Worm (Caenorhabditis elegans) whole organism, L4 larva: ENCODE measurements around the gene npr-4.

Experiments
- D1046.2 ChIP-seq: fragments of 200-800 bp; sonication (Bioruptor generic); IDR thresholded peaks from 2 replicates; pipeline ENCODE4 v1.3.6; 2022; ENCODE audit warnings: missing genetic modification characterization, missing compliant biosample characterization
- F10B5.3 ChIP-seq: sonication (generic microtip); optimal IDR thresholded peaks from 2 replicates; lab custom pipeline; 2016; ENCODE audit warnings: mild to moderate bottlenecking, missing genetic modification characterization, missing compliant biosample characterization
- F44E2.7 ChIP-seq: fragments of 200-800 bp; sonication (Bioruptor generic); IDR thresholded peaks from 2 replicates; pipeline ENCODE4 v2.1.2; 2022; ENCODE audit warnings: missing genetic modification characterization, missing compliant biosample characterization
- Y5F2A.4 ChIP-seq: fragments of 200-800 bp; sonication (Bioruptor generic); optimal IDR thresholded peaks from 2 replicates; lab custom pipeline; 2018; ENCODE audit warnings: mild to moderate bottlenecking, missing genetic modification characterization, missing compliant biosample characterization
- ZK337.2 ChIP-seq: fragments of 200-800 bp; sonication (Bioruptor generic); IDR thresholded peaks from 2 replicates; pipeline ENCODE4 v1.3.6; 2022; ENCODE audit warnings: missing genetic modification reagents, missing genetic modification characterization, missing compliant biosample characterization
- aha-1 ChIP-seq: fragments of 150-350 bp; peaks from one replicate; lab custom pipeline; 2014; ENCODE audit warnings: missing biosample characterization, missing genetic modification characterization
- aly-2 ChIP-seq: sonication (generic microtip); optimal IDR thresholded peaks from 2 replicates; lab custom pipeline; 2018; ENCODE audit warnings: missing biosample characterization, missing genetic modification characterization
- ama-1 ChIP-seq: fragments of 150-350 bp; optimal IDR thresholded peaks from 2 replicates; lab custom pipeline; 2014; ENCODE audit warnings: inconsistent platforms, mixed read lengths
- ceh-20 ChIP-seq: fragments of 200-800 bp; sonication (Bioruptor generic); IDR thresholded peaks from 2 replicates; pipeline ENCODE4 v1.3.6; 2022; ENCODE audit warnings: missing genetic modification reagents, missing genetic modification characterization, missing compliant biosample characterization
- ceh-44 ChIP-seq: fragments of 200-800 bp; sonication (Bioruptor generic); IDR thresholded peaks from 2 replicates; pipeline ENCODE4 v1.3.6; 2022; ENCODE audit warnings: missing genetic modification reagents, missing genetic modification characterization, missing compliant biosample characterization
- ctbp-1 ChIP-seq: fragments of 200-800 bp; sonication (Bioruptor generic); IDR thresholded peaks from 2 replicates; pipeline ENCODE4 v1.3.6; 2022; ENCODE audit warnings: missing genetic modification reagents, missing genetic modification characterization, missing compliant biosample characterization
- daf-16 ChIP-seq, 3 experiments: sonication (generic microtip); optimal IDR thresholded peaks; 2 replicates each; lab custom pipeline; 2016 to 2017; ENCODE audit warnings: missing genetic modification characterization in 3 of 3, missing genetic modification reagents in 3 of 3, mild to moderate bottlenecking in 2 of 3, missing compliant biosample characterization in 2 of 3, missing biosample characterization in 1 of 3, moderate library complexity in 1 of 3
- dve-1 ChIP-seq: sonication (generic microtip); optimal IDR thresholded peaks from 2 replicates; lab custom pipeline; 2017; ENCODE audit warnings: antibody characterized with exemption, mild to moderate bottlenecking, missing genetic modification characterization, missing compliant biosample characterization; ENCODE audit not compliant: insufficient read depth
- egl-27 ChIP-seq: sonication (generic microtip); optimal IDR thresholded peaks from 3 replicates; lab custom pipeline; 2017; ENCODE audit warnings: missing biosample characterization, missing genetic modification reagents, missing genetic modification characterization
- egl-43 ChIP-seq: fragments of 200-800 bp; sonication (Bioruptor generic); IDR thresholded peaks from 2 replicates; pipeline ENCODE4 v1.3.6; 2022; ENCODE audit warnings: missing genetic modification reagents, missing genetic modification characterization, missing compliant biosample characterization
- fkh-10 ChIP-seq: fragments of 150-350 bp; optimal IDR thresholded peaks from 2 replicates; lab custom pipeline; 2014; ENCODE audit warnings: missing biosample characterization, missing genetic modification reagents, missing genetic modification characterization
- hlh-11 ChIP-seq: fragments of 200-800 bp; sonication (Bioruptor generic); optimal IDR thresholded peaks from 2 replicates; lab custom pipeline; 2018; ENCODE audit warnings: mild to moderate bottlenecking, missing genetic modification characterization, missing compliant biosample characterization
- hlh-30 ChIP-seq: sonication (generic microtip); optimal IDR thresholded peaks from 2 replicates; lab custom pipeline; 2017; ENCODE audit warnings: antibody characterized with exemption, mild to moderate bottlenecking, missing genetic modification characterization, missing compliant biosample characterization; ENCODE audit not compliant: insufficient read depth
- hmg-1.1 ChIP-seq: fragments of 200-800 bp; sonication (Bioruptor generic); IDR thresholded peaks from 2 replicates; pipeline ENCODE4 v1.3.6; 2022; ENCODE audit warnings: missing genetic modification reagents, missing genetic modification characterization, missing compliant biosample characterization
- lim-7 ChIP-seq: fragments of 200-800 bp; sonication (Bioruptor generic); IDR thresholded peaks from 2 replicates; pipeline ENCODE4 v1.3.6; 2022; ENCODE audit warnings: missing genetic modification characterization, missing compliant biosample characterization
- lin-39 ChIP-seq: fragments of 150-350 bp; optimal IDR thresholded peaks from 2 replicates; lab custom pipeline; 2014; ENCODE audit warnings: missing biosample characterization, missing genetic modification reagents, missing genetic modification characterization
- lir-3 ChIP-seq: sonication (generic microtip); optimal IDR thresholded peaks from 2 replicates; lab custom pipeline; 2016; ENCODE audit warnings: mild to moderate bottlenecking, missing genetic modification characterization, missing compliant biosample characterization
- lsy-2 ChIP-seq, 2 experiments: fragments of 150-350 bp in 1 of 2; sonication (generic microtip) in 1 of 2; optimal IDR thresholded peaks; 2 replicates each; lab custom pipeline; 2014 to 2017; ENCODE audit warnings: missing biosample characterization in 2 of 2, missing genetic modification characterization in 2 of 2
- mdt-29 ChIP-seq: fragments of 200-800 bp; sonication (Bioruptor generic); IDR thresholded peaks from 2 replicates; pipeline ENCODE4 v1.3.6; 2022; ENCODE audit warnings: missing genetic modification reagents, missing genetic modification characterization, missing compliant biosample characterization
- nhr-10 ChIP-seq: fragments of 150-350 bp; optimal IDR thresholded peaks from 2 replicates; lab custom pipeline; 2014; ENCODE audit warnings: missing biosample characterization, missing genetic modification characterization
- nhr-11 ChIP-seq: fragments of 150-350 bp; optimal IDR thresholded peaks from 2 replicates; lab custom pipeline; 2014; ENCODE audit warnings: missing biosample characterization, missing genetic modification characterization
- nhr-28 ChIP-seq: fragments of 150-350 bp; optimal IDR thresholded peaks from 2 replicates; lab custom pipeline; 2014; ENCODE audit warnings: missing biosample characterization, missing genetic modification characterization
- nhr-6 ChIP-seq: fragments of 150-350 bp; optimal IDR thresholded peaks from 2 replicates; lab custom pipeline; 2014; ENCODE audit warnings: missing biosample characterization, missing genetic modification characterization
- nhr-77 ChIP-seq: fragments of 150-350 bp; optimal IDR thresholded peaks from 2 replicates; lab custom pipeline; 2014; ENCODE audit warnings: missing biosample characterization, missing genetic modification characterization
- pha-4 ChIP-seq, 2 experiments: fragments of 150-350 bp in 1 of 2; fragments of 200-800 bp in 1 of 2; sonication (Bioruptor generic) in 1 of 2; IDR thresholded peaks in 1 of 2; optimal IDR thresholded peaks in 1 of 2; 2 replicates each; pipeline versions ENCODE4 v1.3.6 to Lab custom; 2014 to 2022; ENCODE audit warnings: missing genetic modification characterization in 2 of 2, missing genetic modification reagents in 2 of 2, missing biosample characterization in 1 of 2, missing compliant biosample characterization in 1 of 2
- php-3 ChIP-seq: fragments of 200-800 bp; sonication (Bioruptor generic); IDR thresholded peaks from 2 replicates; pipeline ENCODE4 v1.3.6; 2022; ENCODE audit warnings: missing genetic modification reagents, missing genetic modification characterization, missing compliant biosample characterization
- pqm-1 ChIP-seq: sonication (generic microtip); optimal IDR thresholded peaks from 2 replicates; lab custom pipeline; 2017; ENCODE audit warnings: missing biosample characterization, missing genetic modification characterization
- rbr-2 ChIP-seq: sonication (generic microtip); optimal IDR thresholded peaks from 2 replicates; lab custom pipeline; 2016; ENCODE audit warnings: missing genotype, missing genetic modification characterization, missing compliant biosample characterization
- sdz-12 ChIP-seq: fragments of 200-800 bp; sonication (Bioruptor generic); optimal IDR thresholded peaks from 2 replicates; lab custom pipeline; 2018; ENCODE audit warnings: mild to moderate bottlenecking, missing genetic modification characterization, missing compliant biosample characterization
- skn-1 ChIP-seq: fragments of 150-350 bp; optimal IDR thresholded peaks from 2 replicates; lab custom pipeline; 2014; ENCODE audit warnings: missing biosample characterization, missing genetic modification characterization
- spr-3 ChIP-seq: fragments of 200-800 bp; sonication (Bioruptor generic); optimal IDR thresholded peaks from 2 replicates; lab custom pipeline; 2018; ENCODE audit warnings: mild to moderate bottlenecking, missing genetic modification characterization, missing compliant biosample characterization
- unc-130 ChIP-seq: sonication (generic microtip); optimal IDR thresholded peaks from 2 replicates; lab custom pipeline; 2016; ENCODE audit warnings: missing genetic modification reagents, missing genetic modification characterization, missing compliant biosample characterization
- unc-62 ChIP-seq, 3 experiments: fragments of 150-350 bp in 1 of 3; sonication (generic microtip); optimal IDR thresholded peaks in 2 of 3; peaks in 1 of 3; 1 replicate in 1 of 3; 2 replicates in 2 of 3; lab custom pipeline; 2014 to 2017; ENCODE audit warnings: missing biosample characterization in 3 of 3, missing genetic modification characterization in 3 of 3, missing genetic modification reagents in 3 of 3, missing genotype in 1 of 3

The npr-4 gene

DNA sequence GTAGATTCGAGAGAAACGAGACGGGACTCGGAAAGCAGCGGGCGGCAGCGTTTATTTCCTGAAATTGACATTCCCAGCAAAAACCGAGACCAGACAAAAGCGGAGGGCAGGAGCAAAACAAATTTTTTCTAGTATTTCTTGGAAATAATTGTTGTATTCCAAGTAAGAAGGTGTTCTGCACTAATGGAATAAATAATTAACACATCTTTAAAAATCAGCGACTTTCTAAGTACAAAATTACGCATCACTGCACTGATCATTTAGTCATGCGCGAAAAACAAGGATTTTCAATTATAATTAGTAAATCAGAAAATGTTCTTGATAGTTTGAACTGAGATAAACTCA lies 35.0 kb downstream of the npr-4 start:
- TF ChIP-seq ceh-20: no peak
- TF ChIP-seq pqm-1 (tag; lab: Kevin White, UChicago): no peak
- peak; percentile 6 for TF ChIP-seq rbr-2 (tag; lab: Kevin White, UChicago)
- TF ChIP-seq nhr-11 (tag; lab: Kevin White, UChicago): peak; percentile 65
- TF ChIP-seq aha-1: peak; percentile 57
- peak; percentile 63 for TF ChIP-seq egl-43 (GFP tag; lab: Robert Waterston, UW)
- TF ChIP-seq Y5F2A.4 (GFP tag; lab: Kevin White, UChicago): no peak
- TF ChIP-seq sdz-12 (GFP tag; lab: Kevin White, UChicago): no peak
- TF ChIP-seq ctbp-1 (GFP tag; lab: Robert Waterston, UW): peak; percentile 39; the same call in 1 of the 2 replicates
- TF ChIP-seq hmg-1.1 (GFP tag; lab: Robert Waterston, UW): no peak
- TF ChIP-seq hlh-30 (tag; lab: Kevin White, UChicago): no peak
- peak; percentile 12 for TF ChIP-seq fkh-10

DNA sequence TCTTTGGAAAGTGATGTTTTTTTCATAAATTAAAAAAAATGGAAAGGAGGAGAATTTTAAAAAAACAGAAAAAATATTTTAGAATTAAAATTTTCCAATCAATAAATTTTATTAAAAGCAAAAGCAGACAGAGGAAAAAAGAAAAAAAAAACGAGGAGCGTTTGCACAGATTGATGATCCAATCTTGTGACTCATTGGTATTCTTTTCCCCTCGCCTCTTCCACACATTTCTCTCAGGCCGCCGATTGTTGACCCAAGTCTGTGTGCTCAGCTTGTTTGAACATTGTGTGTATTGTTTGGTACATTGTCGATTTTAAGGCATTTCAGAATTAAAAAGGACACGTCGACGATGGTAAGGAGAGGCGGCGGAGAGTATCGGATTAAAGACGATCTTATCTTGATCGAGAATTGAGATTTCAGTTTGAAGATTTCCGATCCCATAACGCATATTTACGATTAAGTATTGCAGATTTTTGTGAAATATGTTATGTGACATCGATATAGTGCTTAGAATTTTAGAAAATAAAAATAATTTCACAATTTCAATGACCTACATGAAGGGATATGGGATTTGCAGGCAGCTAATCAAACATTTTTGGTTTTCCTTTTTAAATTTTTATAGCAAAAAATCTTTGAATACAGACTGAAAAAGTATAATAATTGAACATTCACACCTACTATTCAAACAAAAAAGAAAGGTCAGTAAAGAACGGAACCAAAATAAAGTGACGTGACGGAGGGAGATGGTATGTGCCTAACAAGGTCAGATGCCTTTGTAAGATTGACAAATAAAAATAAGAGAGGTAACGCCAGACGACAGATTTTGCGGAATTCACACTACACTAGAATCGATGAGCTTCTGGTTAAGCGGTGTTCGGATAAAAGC lies 35.6 kb downstream of the npr-4 start:
- TF ChIP-seq nhr-77 (tag; lab: Kevin White, UChicago) (no peak), pha-4 (GFP tag; IDR thresholded peaks at IDR 0.05; lab: Robert Waterston, UW) (no peak), pha-4 (tag; optimal IDR thresholded peaks at IDR 0.05; lab: Kevin White, UChicago) (peak; percentile 71), spr-3 (GFP tag; lab: Kevin White, UChicago) (no peak), lir-3 (tag; lab: Kevin White, UChicago) (no peak), skn-1 (no peak), D1046.2 (no peak), hlh-11 (tag; lab: Kevin White, UChicago) (peak; percentile 31), lim-7 (GFP tag; lab: Robert Waterston, UW) (no peak), unc-62 (GFP tag; optimal IDR thresholded peaks at IDR 0.05 in 1 of 2; lab: Kevin White, UChicago) (peak in 1 of 2 experiments; percentile 62), unc-62 (tag; optimal IDR thresholded peaks at IDR 0.05; lab: Kevin White, UChicago) (no peak), nhr-6 (tag; lab: Kevin White, UChicago) (peak; percentile 32), ZK337.2 (GFP tag; lab: Robert Waterston, UW) (no peak), nhr-28 (no peak), ceh-44 (GFP tag; lab: Robert Waterston, UW) (no peak), unc-130 (GFP tag; lab: Kevin White, UChicago) (no peak), lin-39 (tag; lab: Kevin White, UChicago) (no peak), mdt-29 (GFP tag; lab: Robert Waterston, UW) (no peak), egl-27 (tag; lab: Kevin White, UChicago) (no peak), F10B5.3 (no peak), F44E2.7 (GFP tag; lab: Robert Waterston, UW) (no peak), dve-1 (no peak), ama-1 (lab: Kevin White, UChicago) (peak; percentile 35), lsy-2 (tag; optimal IDR thresholded peaks at IDR 0.05; lab: Kevin White, UChicago) (peak in 1 of 2 experiments; percentile 34), aly-2 (tag; lab: Kevin White, UChicago) (no peak), hlh-30 (tag; lab: Kevin White, UChicago) (peak; percentile 55), php-3 (no peak), nhr-10 (no peak), daf-16 (GFP tag; optimal IDR thresholded peaks at IDR 0.05; lab: Kevin White, UChicago) (no peak), daf-16 (tag; optimal IDR thresholded peaks at IDR 0.05; lab: Kevin White, UChicago) (peak; percentile 1), aha-1 (no peak)
